Worm (Caenorhabditis elegans) whole organism, mixed stage, embryonic: ENCODE results near the gene fre-1.

Experiments
- blmp-1 ChIP-seq: fragments of 150-350 bp; optimal IDR thresholded peaks from 2 replicates; lab custom pipeline; 2014; ENCODE audit warnings: missing biosample characterization, missing genetic modification characterization
- elt-3 ChIP-seq: fragments of 150-350 bp; optimal IDR thresholded peaks from 2 replicates; lab custom pipeline; 2014; ENCODE audit warnings: missing biosample characterization, missing genetic modification characterization
- hlh-1 ChIP-seq: fragments of 150-350 bp; optimal IDR thresholded peaks from 2 replicates; lab custom pipeline; 2014; ENCODE audit warnings: missing biosample characterization, missing genetic modification reagents, missing genetic modification characterization
- mab-5 ChIP-seq: fragments of 150-350 bp; optimal IDR thresholded peaks from 2 replicates; lab custom pipeline; 2014; ENCODE audit warnings: missing biosample characterization, missing genetic modification characterization
- nhr-28 ChIP-seq: fragments of 150-350 bp; optimal IDR thresholded peaks from 2 replicates; lab custom pipeline; 2014; ENCODE audit warnings: missing biosample characterization, missing genetic modification characterization
- pha-4 ChIP-seq: fragments of 150-350 bp; optimal IDR thresholded peaks from 2 replicates; lab custom pipeline; 2018; ENCODE audit warnings: missing biosample characterization, missing genetic modification reagents, missing genetic modification characterization
- snpc-4 ChIP-seq: fragments of 150-350 bp; optimal IDR thresholded peaks from 2 replicates; lab custom pipeline; 2014; ENCODE audit warnings: missing biosample characterization, missing genetic modification characterization
- unc-62 ChIP-seq: fragments of 150-350 bp; optimal IDR thresholded peaks from 2 replicates; lab custom pipeline; 2014; ENCODE audit warnings: missing biosample characterization, missing genetic modification reagents, missing genetic modification characterization
- ztf-11 ChIP-seq: fragments of 150-350 bp; optimal IDR thresholded peaks from 2 replicates; lab custom pipeline; 2014; ENCODE audit warnings: missing biosample characterization, missing genetic modification characterization

DNA sequence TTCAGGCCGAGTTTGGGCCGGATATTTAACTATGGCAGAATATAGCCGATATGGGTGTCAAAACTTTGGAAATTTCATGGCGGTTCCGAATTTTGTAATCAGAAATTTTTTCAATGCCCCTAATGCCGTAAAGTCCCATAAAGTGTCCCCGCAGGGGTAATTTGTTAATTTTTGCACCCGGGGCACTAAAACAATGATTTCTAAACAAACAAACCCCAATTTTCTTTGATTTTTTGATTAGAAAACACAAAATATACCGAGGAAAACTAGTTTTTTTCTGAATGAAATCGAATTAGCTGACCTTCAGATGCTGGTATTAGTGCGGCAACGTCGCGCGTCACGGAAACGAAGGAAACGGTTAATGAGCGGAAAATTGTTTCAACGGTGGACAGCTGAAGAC lies 52.6 kb downstream of the fre-1 start:
- no peak for TF ChIP-seq unc-62
- no peak for TF ChIP-seq elt-3 (tag; lab: Kevin White, UChicago)
- no peak for TF ChIP-seq nhr-28 (tag; lab: Kevin White, UChicago)
- TF ChIP-seq snpc-4: no peak
- TF ChIP-seq ztf-11 (tag; lab: Kevin White, UChicago): no peak
- no peak for TF ChIP-seq pha-4 (tag; lab: Kevin White, UChicago)
- TF ChIP-seq blmp-1 (tag; lab: Kevin White, UChicago): no peak
- TF ChIP-seq mab-5 (tag; lab: Kevin White, UChicago): no peak
- no peak for TF ChIP-seq hlh-1 (tag; lab: Kevin White, UChicago)
